Worm (Caenorhabditis elegans): ENCODE results near the gene cyp-34A10.

ce11 chrV:3972846-3973245 is at the start of gene cyp-34A10:
- TF ChIP-seq mdl-1 (tag; optimal IDR thresholded peaks at IDR 0.05) (no peak), skn-1 (tag; optimal IDR thresholded peaks at IDR 0.05) (no peak), unc-62 (GFP tag; optimal IDR thresholded peaks at IDR 0.05 in 1 of 2) (peak in 1 of 2 experiments; percentile 43), unc-62 (tag; optimal IDR thresholded peaks at IDR 0.05) (no peak), ama-1 (optimal IDR thresholded peaks at IDR 0.05) (no peak), unc-39 (tag; optimal IDR thresholded peaks at IDR 0.05) (no peak), hmg-1.1 (GFP tag; IDR thresholded peaks at IDR 0.05) (no peak), madf-9 (GFP tag; conservative IDR thresholded peaks at IDR 0.05) (no peak)
